Fruit fly (Drosophila melanogaster): ENCODE measurements around the gene eIF4G2.

dm6 chr3R:23786768-23787631 is 32.0 kb downstream of the eIF4G2 start:
- peak; percentile 96 for TF ChIP-seq Eip78C (GFP tag)
- peak; percentile 78 for TF ChIP-seq CG3032 (tag; optimal IDR thresholded peaks at IDR 0.05)
- no peak for TF ChIP-seq Sox102F (GFP tag; optimal IDR thresholded peaks at IDR 0.05)
- peak; percentile 34 for TF ChIP-seq CG10631 (GFP tag; optimal IDR thresholded peaks at IDR 0.05)
- no peak for TF ChIP-seq Ets21C (GFP tag; optimal IDR thresholded peaks at IDR 0.05)
- TF ChIP-seq CG11294 (GFP tag; IDR thresholded peaks at IDR 0.05) = peak; percentile 49; the same call in 1 of the 2 replicates
- TF ChIP-seq CG8632 (GFP tag; optimal IDR thresholded peaks at IDR 0.05) = no peak
- no peak for TF ChIP-seq esn (GFP tag; optimal IDR thresholded peaks at IDR 0.05)
- no peak for TF ChIP-seq Blimp-1 (GFP tag; optimal IDR thresholded peaks at IDR 0.05)
- TF ChIP-seq lz (GFP tag; optimal IDR thresholded peaks at IDR 0.05) = peak; percentile 12
- peak; percentile 32 for TF ChIP-seq achi (GFP tag; optimal IDR thresholded peaks at IDR 0.05)
- TF ChIP-seq CG1621 (tag; optimal IDR thresholded peaks at IDR 0.05) = peak; percentile 18

Measured in whole organism, prepupa.